Worm (Caenorhabditis elegans) whole organism, L2 larva: ENCODE measurements around the gene srlf-32.

Source experiments
- C34F6.9 ChIP-seq: fragments of 150-350 bp; optimal IDR thresholded peaks from 2 replicates; lab custom pipeline; 2014; ENCODE audit warnings: missing biosample characterization, missing genetic modification characterization
- F13H6.1 ChIP-seq: sonication (generic microtip); optimal IDR thresholded peaks from 2 replicates; lab custom pipeline; 2016; ENCODE audit warnings: missing genetic modification characterization, missing compliant biosample characterization
- R02D3.7 ChIP-seq: fragments of 150-350 bp; optimal IDR thresholded peaks from 2 replicates; lab custom pipeline; 2014; ENCODE audit warnings: missing biosample characterization, missing genetic modification characterization
- ZK546.5 ChIP-seq: sonication (generic microtip); optimal IDR thresholded peaks from 2 replicates; lab custom pipeline; 2017; ENCODE audit warnings: missing biosample characterization, missing genetic modification characterization
- ceh-16 ChIP-seq: fragments of 150-350 bp; optimal IDR thresholded peaks from 2 replicates; lab custom pipeline; 2014; ENCODE audit warnings: missing biosample characterization, missing genetic modification characterization
- ceh-82 ChIP-seq: fragments of 150-350 bp; optimal IDR thresholded peaks from 2 replicates; lab custom pipeline; 2014; ENCODE audit warnings: missing biosample characterization, missing genetic modification characterization
- crh-2 ChIP-seq: sonication (generic microtip); optimal IDR thresholded peaks from 2 replicates; lab custom pipeline; 2017; ENCODE audit warnings: missing biosample characterization, missing genetic modification characterization
- dmd-4 ChIP-seq: sonication (generic microtip); optimal IDR thresholded peaks from 2 replicates; lab custom pipeline; 2017; ENCODE audit warnings: missing biosample characterization, missing genetic modification characterization
- egl-27 ChIP-seq: sonication (generic microtip); optimal IDR thresholded peaks from 3 replicates; lab custom pipeline; 2017; ENCODE audit warnings: missing biosample characterization, missing genetic modification reagents, missing genetic modification characterization
- elt-1 ChIP-seq: fragments of 150-350 bp; optimal IDR thresholded peaks from 2 replicates; lab custom pipeline; 2014; ENCODE audit warnings: missing biosample characterization, missing genetic modification characterization
- elt-3 ChIP-seq: sonication (generic microtip); optimal IDR thresholded peaks from 2 replicates; lab custom pipeline; 2017; ENCODE audit warnings: missing biosample characterization, missing genetic modification characterization
- fos-1 ChIP-seq: fragments of 150-350 bp; optimal IDR thresholded peaks from 2 replicates; lab custom pipeline; 2014; ENCODE audit warnings: missing biosample characterization, missing genetic modification characterization
- gmeb-1 ChIP-seq: fragments of 150-350 bp; optimal IDR thresholded peaks from 2 replicates; lab custom pipeline; 2014; ENCODE audit warnings: missing biosample characterization, missing genetic modification characterization
- lin-39 ChIP-seq: fragments of 150-350 bp; optimal IDR thresholded peaks from 2 replicates; lab custom pipeline; 2014; ENCODE audit warnings: missing biosample characterization, missing genetic modification reagents, missing genetic modification characterization
- lsy-2 ChIP-seq, 2 experiments: fragments of 150-350 bp in 1 of 2; sonication (generic microtip) in 1 of 2; optimal IDR thresholded peaks; 2 replicates each; lab custom pipeline; 2014 to 2017; ENCODE audit warnings: missing biosample characterization in 2 of 2, missing genetic modification characterization in 2 of 2
- mbf-1 ChIP-seq: sonication (generic microtip); optimal IDR thresholded peaks from 2 replicates; lab custom pipeline; 2017; ENCODE audit warnings: missing biosample characterization, missing genetic modification characterization
- mdl-1 ChIP-seq, 2 experiments: fragments of 150-350 bp in 1 of 2; sonication (generic microtip) in 1 of 2; optimal IDR thresholded peaks; 2 replicates each; lab custom pipeline; 2017; ENCODE audit warnings: missing biosample characterization in 2 of 2, missing genetic modification characterization in 2 of 2
- nhr-11 ChIP-seq: fragments of 150-350 bp; optimal IDR thresholded peaks from 2 replicates; lab custom pipeline; 2014; ENCODE audit warnings: missing biosample characterization, missing genetic modification characterization
- nhr-21 ChIP-seq: fragments of 150-350 bp; optimal IDR thresholded peaks from 2 replicates; lab custom pipeline; 2014; ENCODE audit warnings: missing biosample characterization, missing genetic modification characterization
- nhr-23 ChIP-seq: fragments of 150-350 bp; optimal IDR thresholded peaks from 2 replicates; lab custom pipeline; 2014; ENCODE audit warnings: missing biosample characterization, missing genetic modification reagents, missing genetic modification characterization
- nhr-237 ChIP-seq: fragments of 150-350 bp; optimal IDR thresholded peaks from 2 replicates; lab custom pipeline; 2014; ENCODE audit warnings: missing biosample characterization, missing genetic modification characterization
- nhr-25 ChIP-seq: fragments of 150-350 bp; sonication (generic microtip); optimal IDR thresholded peaks from 3 replicates; lab custom pipeline; 2014; ENCODE audit warnings: missing biosample characterization, missing genetic modification characterization
- nhr-77 ChIP-seq: fragments of 150-350 bp; optimal IDR thresholded peaks from 2 replicates; lab custom pipeline; 2014; ENCODE audit warnings: missing biosample characterization, missing genetic modification characterization
- peb-1 ChIP-seq: fragments of 150-350 bp; optimal IDR thresholded peaks from 2 replicates; lab custom pipeline; 2014; ENCODE audit warnings: missing biosample characterization, missing genetic modification characterization
- sma-3 ChIP-seq: sonication (generic microtip); optimal IDR thresholded peaks from 2 replicates; lab custom pipeline; 2016; ENCODE audit warnings: missing genetic modification reagents, missing genetic modification characterization, missing compliant biosample characterization
- sma-9 ChIP-seq, 2 experiments: fragments of 150-350 bp in 1 of 2; sonication (generic microtip) in 1 of 2; optimal IDR thresholded peaks; 2 replicates each; lab custom pipeline; 2014 to 2016; ENCODE audit warnings: missing genetic modification characterization in 2 of 2, mild to moderate bottlenecking in 1 of 2, missing biosample characterization in 1 of 2, missing compliant biosample characterization in 1 of 2, missing genetic modification reagents in 1 of 2, moderate library complexity in 1 of 2
- snpc-4 ChIP-seq: fragments of 150-350 bp; optimal IDR thresholded peaks from 2 replicates; lab custom pipeline; 2014; ENCODE audit warnings: missing biosample characterization, missing genetic modification characterization
- unc-39 ChIP-seq: fragments of 150-350 bp; optimal IDR thresholded peaks from 2 replicates; lab custom pipeline; 2014; ENCODE audit warnings: missing biosample characterization, missing genetic modification characterization
- zag-1 ChIP-seq: fragments of 150-350 bp; optimal IDR thresholded peaks from 2 replicates; lab custom pipeline; 2014; ENCODE audit warnings: missing biosample characterization, missing genetic modification characterization
- ztf-11 ChIP-seq: sonication (generic microtip); optimal IDR thresholded peaks from 2 replicates; lab custom pipeline; 2017; ENCODE audit warnings: missing biosample characterization, missing genetic modification characterization
- ztf-4 ChIP-seq: fragments of 150-350 bp; optimal IDR thresholded peaks from 2 replicates; lab custom pipeline; 2014; ENCODE audit warnings: missing biosample characterization, missing genetic modification characterization

The srlf-32 gene

ce11 chrIV:11902832-11903231, 23.0 kb upstream of the srlf-32 start:
- no peak for TF ChIP-seq elt-3 (tag; lab: Kevin White, UChicago)
- TF ChIP-seq F13H6.1: no peak
- TF ChIP-seq nhr-25 (tag; lab: Kevin White, UChicago): peak; percentile 3
- no peak for TF ChIP-seq lin-39 (tag; lab: Kevin White, UChicago)
- no peak for TF ChIP-seq gmeb-1 (tag; lab: Kevin White, UChicago)
- no peak for TF ChIP-seq nhr-237 (tag; lab: Kevin White, UChicago)
- TF ChIP-seq ceh-16 (tag; lab: Kevin White, UChicago): no peak

- no peak for TF ChIP-seq mdl-1 (tag; optimal IDR thresholded peaks at IDR 0.05; lab: Kevin White, UChicago)
- TF ChIP-seq elt-1 (tag; lab: Kevin White, UChicago): peak; percentile 56
- TF ChIP-seq sma-9 (GFP tag; optimal IDR thresholded peaks at IDR 0.05; lab: Kevin White, UChicago): peak; percentile 6
- no peak for TF ChIP-seq sma-9 (tag; optimal IDR thresholded peaks at IDR 0.05; lab: Kevin White, UChicago)
- TF ChIP-seq ceh-16 (tag; lab: Kevin White, UChicago): peak; percentile 58
- no peak for TF ChIP-seq ceh-82
Measured at ce11 chrIV:11903676-11904075, 22.1 kb upstream of the srlf-32 start.

ce11 chrIV:11908733-11909132, 17.1 kb upstream of the srlf-32 start:
- TF ChIP-seq ZK546.5: no peak
- no peak for TF ChIP-seq nhr-77 (tag; lab: Kevin White, UChicago)
- peak; percentile 61 for TF ChIP-seq elt-1 (tag; lab: Kevin White, UChicago)
- no peak for TF ChIP-seq snpc-4 (tag; lab: Kevin White, UChicago)
- no peak for TF ChIP-seq ztf-11 (tag; lab: Kevin White, UChicago)
- TF ChIP-seq fos-1 (tag; lab: Kevin White, UChicago): no peak

ce11 chrIV:11911723-11912122, 14.1 kb upstream of the srlf-32 start, which contains the start of gene VZK822L.2:
VZK822L.2 (plus strand) TSS chrIV:11912023.
- TF ChIP-seq fos-1 (tag; lab: Kevin White, UChicago) (peak; percentile 43), egl-27 (no peak)

ce11 chrIV:11913295-11913940, 12.4 kb upstream of the srlf-32 start:
- TF ChIP-seq nhr-77 (tag; lab: Kevin White, UChicago): no peak
- no peak for TF ChIP-seq nhr-23 (tag; lab: Kevin White, UChicago)
- TF ChIP-seq mdl-1 (tag; optimal IDR thresholded peaks at IDR 0.05; lab: Kevin White, UChicago): no peak
- no peak for TF ChIP-seq mbf-1
- TF ChIP-seq fos-1 (tag; lab: Kevin White, UChicago): peak; percentile 11
- TF ChIP-seq nhr-11 (tag; lab: Kevin White, UChicago): no peak
- TF ChIP-seq sma-9 (GFP tag; optimal IDR thresholded peaks at IDR 0.05; lab: Kevin White, UChicago): no peak
- no peak for TF ChIP-seq sma-9 (tag; optimal IDR thresholded peaks at IDR 0.05; lab: Kevin White, UChicago)
- peak; percentile 12 for TF ChIP-seq gmeb-1 (tag; lab: Kevin White, UChicago)

ce11 chrIV:11914260-11914836, 11.5 kb upstream of the srlf-32 start:
- TF ChIP-seq mdl-1 (tag; optimal IDR thresholded peaks at IDR 0.05; lab: Kevin White, UChicago): no peak
- no peak for TF ChIP-seq fos-1 (tag; lab: Kevin White, UChicago)
- no peak for TF ChIP-seq peb-1
- no peak for TF ChIP-seq lsy-2 (tag; optimal IDR thresholded peaks at IDR 0.05; lab: Kevin White, UChicago)
- TF ChIP-seq ceh-82: no peak
- no peak for TF ChIP-seq unc-39 (tag; lab: Kevin White, UChicago)
- no peak for TF ChIP-seq nhr-25 (tag; lab: Kevin White, UChicago)
- no peak for TF ChIP-seq zag-1

- TF ChIP-seq crh-2 (tag; lab: Kevin White, UChicago): peak; percentile 45
- no peak for TF ChIP-seq unc-39 (tag; lab: Kevin White, UChicago)
- TF ChIP-seq lin-39 (tag; lab: Kevin White, UChicago): no peak
- TF ChIP-seq F13H6.1: peak; percentile 17
- TF ChIP-seq sma-3 (GFP tag; lab: Kevin White, UChicago): peak; percentile 36
- TF ChIP-seq R02D3.7 (tag; lab: Kevin White, UChicago): no peak
- peak; percentile 3 for TF ChIP-seq nhr-25 (tag; lab: Kevin White, UChicago)
- peak in 1 of 2 experiments; percentile 14 for TF ChIP-seq lsy-2 (tag; optimal IDR thresholded peaks at IDR 0.05; lab: Kevin White, UChicago)
- peak; percentile 65 for TF ChIP-seq fos-1 (tag; lab: Kevin White, UChicago)
- peak; percentile 53 for TF ChIP-seq nhr-21
- TF ChIP-seq dmd-4 (tag; lab: Kevin White, UChicago): no peak
- TF ChIP-seq C34F6.9 (tag; lab: Kevin White, UChicago): no peak
- no peak for TF ChIP-seq peb-1
- TF ChIP-seq ZK546.5: no peak
- TF ChIP-seq gmeb-1 (tag; lab: Kevin White, UChicago): peak; percentile 24
- peak; percentile 72 for TF ChIP-seq sma-9 (GFP tag; optimal IDR thresholded peaks at IDR 0.05; lab: Kevin White, UChicago)
- TF ChIP-seq sma-9 (tag; optimal IDR thresholded peaks at IDR 0.05; lab: Kevin White, UChicago): no peak
- TF ChIP-seq ztf-4 (tag; lab: Kevin White, UChicago): no peak
Measured at ce11 chrIV:11914837-11915737, 10.7 kb upstream of the srlf-32 start, which contains the start of gene fat-6. fat-6 (minus strand) TSS chrIV:11915687.
